Worm (Caenorhabditis elegans): ENCODE measurements around the gene nlp-29.

DNA sequence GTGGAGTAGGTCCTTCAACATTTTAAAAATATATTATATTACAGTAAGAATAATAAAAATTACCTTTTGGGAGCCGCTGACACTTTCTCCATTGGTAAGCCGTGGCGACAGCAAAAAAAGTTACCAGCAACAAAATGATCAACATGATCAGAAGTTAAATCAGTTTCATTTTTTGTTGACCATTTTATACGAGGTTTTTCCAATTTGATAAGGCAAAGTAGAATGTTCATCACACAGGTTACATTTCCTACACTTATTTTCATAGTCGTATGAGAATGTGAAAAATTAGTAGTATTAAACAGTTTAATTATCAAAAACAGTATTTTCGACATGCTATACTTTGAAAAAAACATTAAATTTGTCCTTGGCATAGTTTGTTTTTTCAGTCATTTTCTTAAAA is 11.4 kb upstream of the nlp-29 start, which contains the start of gene cyp-34A10:
- TF ChIP-seq nhr-237 (tag; optimal IDR thresholded peaks at IDR 0.05) (no peak), blmp-1 (tag; optimal IDR thresholded peaks at IDR 0.05) (no peak), mab-5 (tag; optimal IDR thresholded peaks at IDR 0.05) (no peak), lsy-2 (tag; optimal IDR thresholded peaks at IDR 0.05) (no peak), ceh-43 (GFP tag; optimal IDR thresholded peaks at IDR 0.05) (no peak), mep-1 (tag; optimal IDR thresholded peaks at IDR 0.05) (no peak), nhr-76 (tag; optimal IDR thresholded peaks at IDR 0.05) (no peak)

Data from whole organism, mixed stage, embryonic.